Worm (Caenorhabditis elegans): ENCODE data around the gene psmd-9.
A peak's percentile ranks its signal among the peaks of the same experiment; 100 is the strongest.

psmd-9 gene

DNA sequence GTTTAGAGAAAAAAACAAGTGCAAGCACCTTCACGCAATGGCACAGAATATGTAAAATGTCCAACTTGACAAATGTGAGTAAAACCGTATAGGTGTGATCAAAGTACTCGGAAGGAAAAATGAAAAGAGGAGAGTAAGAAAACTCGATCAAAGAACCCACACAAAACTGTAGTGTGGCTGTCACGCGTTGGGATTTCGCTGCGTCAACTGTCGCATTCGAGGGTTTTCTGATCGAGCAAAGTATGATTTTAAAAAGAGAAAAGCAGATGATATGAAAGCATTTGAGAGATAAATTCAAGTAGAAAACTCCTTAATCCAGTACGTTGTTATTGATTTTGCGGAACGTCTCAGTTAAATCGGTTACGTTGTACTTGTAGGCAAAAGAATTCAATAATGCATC is 10.1 kb upstream of the psmd-9 start:
- TF ChIP-seq ama-1 (optimal IDR thresholded peaks at IDR 0.05) (peak; percentile 59), sem-4 (tag; optimal IDR thresholded peaks at IDR 0.05) (no peak), blmp-1 (tag; optimal IDR thresholded peaks at IDR 0.05; ENCODE audit: insufficient read depth) (peak; percentile 73), mbf-1 (tag; optimal IDR thresholded peaks at IDR 0.05) (no peak), ztf-4 (tag; optimal IDR thresholded peaks at IDR 0.05) (no peak), lsy-2 (tag; optimal IDR thresholded peaks at IDR 0.05) (peak in 1 of 2 experiments; percentile 47), ztf-11 (tag; optimal IDR thresholded peaks at IDR 0.05) (no peak), F13H6.1 (tag; optimal IDR thresholded peaks at IDR 0.05) (peak; percentile 68), nhr-237 (tag; optimal IDR thresholded peaks at IDR 0.05) (no peak), lin-11 (tag; optimal IDR thresholded peaks at IDR 0.05) (no peak), ceh-82 (tag; optimal IDR thresholded peaks at IDR 0.05) (no peak), nhr-6 (tag; optimal IDR thresholded peaks at IDR 0.05) (peak; percentile 47), C34F6.9 (tag; optimal IDR thresholded peaks at IDR 0.05) (peak; percentile 11), unc-39 (tag; optimal IDR thresholded peaks at IDR 0.05) (no peak), dmd-4 (tag; optimal IDR thresholded peaks at IDR 0.05) (no peak), nhr-10 (tag; optimal IDR thresholded peaks at IDR 0.05) (no peak), snpc-4 (tag; optimal IDR thresholded peaks at IDR 0.05) (no peak), ZK546.5 (tag; optimal IDR thresholded peaks at IDR 0.05) (no peak), elt-1 (tag; optimal IDR thresholded peaks at IDR 0.05) (no peak), gmeb-1 (tag; optimal IDR thresholded peaks at IDR 0.05) (peak; percentile 50), R02D3.7 (tag; optimal IDR thresholded peaks at IDR 0.05) (no peak), nhr-21 (tag; optimal IDR thresholded peaks at IDR 0.05) (peak; percentile 78), alr-1 (tag; optimal IDR thresholded peaks at IDR 0.05) (no peak), sma-3 (GFP tag; optimal IDR thresholded peaks at IDR 0.05) (peak; percentile 74), aly-2 (tag; optimal IDR thresholded peaks at IDR 0.05) (no peak), nhr-129 (tag; optimal IDR thresholded peaks at IDR 0.05) (peak; percentile 89), Y55F3AM.14 (GFP tag; optimal IDR thresholded peaks at IDR 0.05) (peak; percentile 6), ceh-16 (tag; optimal IDR thresholded peaks at IDR 0.05) (no peak), peb-1 (tag; optimal IDR thresholded peaks at IDR 0.05) (no peak), nhr-12 (tag; optimal IDR thresholded peaks at IDR 0.05) (no peak), unc-55 (GFP tag; optimal IDR thresholded peaks at IDR 0.05) (no peak), crh-2 (tag; optimal IDR thresholded peaks at IDR 0.05) (peak; percentile 60), elt-3 (tag; optimal IDR thresholded peaks at IDR 0.05) (no peak), lin-13 (GFP tag; optimal IDR thresholded peaks at IDR 0.05) (no peak), unc-62 (GFP tag; optimal IDR thresholded peaks at IDR 0.05) (no peak), nhr-23 (tag; optimal IDR thresholded peaks at IDR 0.05) (no peak), sma-9 (GFP tag; optimal IDR thresholded peaks at IDR 0.05) (peak; percentile 87), sma-9 (tag; optimal IDR thresholded peaks at IDR 0.05) (no peak), egl-27 (tag; optimal IDR thresholded peaks at IDR 0.05) (no peak), mab-5 (tag; optimal IDR thresholded peaks at IDR 0.05) (no peak), mdl-1 (tag; optimal IDR thresholded peaks at IDR 0.05) (peak in 1 of 2 experiments; percentile 42), skn-1 (tag; optimal IDR thresholded peaks at IDR 0.05) (no peak), zag-1 (tag; optimal IDR thresholded peaks at IDR 0.05) (no peak), nhr-11 (tag; optimal IDR thresholded peaks at IDR 0.05) (no peak), ztf-1 (GFP tag; conservative IDR thresholded peaks at IDR 0.05) (no peak), lin-39 (tag; optimal IDR thresholded peaks at IDR 0.05) (no peak), nhr-25 (tag; optimal IDR thresholded peaks at IDR 0.05) (peak; percentile 36), fos-1 (tag; optimal IDR thresholded peaks at IDR 0.05) (peak; percentile 64), nhr-77 (tag; optimal IDR thresholded peaks at IDR 0.05) (no peak)

Measured in whole organism, L2 larva.